Worm (Caenorhabditis elegans) whole organism, mixed stage, embryonic: ENCODE results near the gene T28H11.8.
"Not testable (repeated sequence)": the region's sequence is repeated elsewhere in the genome, so short reads cannot be mapped to it uniquely, and the experiment has no call there.

Experiments used
- blmp-1 ChIP-seq: fragments of 150-350 bp; optimal IDR thresholded peaks from 2 replicates; lab custom pipeline; 2014; ENCODE audit warnings: missing biosample characterization, missing genetic modification characterization
- ceh-83 ChIP-seq: fragments of 200-800 bp; sonication (Bioruptor generic); optimal IDR thresholded peaks from 2 replicates; lab custom pipeline; 2018; ENCODE audit warnings: mild to moderate bottlenecking, missing genetic modification characterization, missing compliant biosample characterization
- ces-1 ChIP-seq: fragments of 150-350 bp; optimal IDR thresholded peaks from 2 replicates; lab custom pipeline; 2014; ENCODE audit warnings: missing biosample characterization, missing genetic modification reagents, missing genetic modification characterization
- hlh-1 ChIP-seq: fragments of 150-350 bp; optimal IDR thresholded peaks from 2 replicates; lab custom pipeline; 2014; ENCODE audit warnings: missing biosample characterization, missing genetic modification reagents, missing genetic modification characterization
- lsy-2 ChIP-seq: fragments of 150-350 bp; optimal IDR thresholded peaks from 2 replicates; lab custom pipeline; 2014; ENCODE audit warnings: missing biosample characterization, missing genetic modification characterization
- nhr-12 ChIP-seq: fragments of 150-350 bp; optimal IDR thresholded peaks from 2 replicates; lab custom pipeline; 2014; ENCODE audit warnings: missing biosample characterization, missing genetic modification characterization
- nhr-2 ChIP-seq: fragments of 150-350 bp; optimal IDR thresholded peaks from 2 replicates; lab custom pipeline; 2014; ENCODE audit warnings: missing biosample characterization, missing genetic modification characterization
- nhr-237 ChIP-seq: fragments of 150-350 bp; optimal IDR thresholded peaks from 2 replicates; lab custom pipeline; 2014; ENCODE audit warnings: missing biosample characterization, missing genetic modification characterization
- nhr-76 ChIP-seq: sonication (generic microtip); optimal IDR thresholded peaks from 2 replicates; lab custom pipeline; 2017; ENCODE audit warnings: missing biosample characterization, missing genetic modification characterization
- pha-4 ChIP-seq: fragments of 150-350 bp; optimal IDR thresholded peaks from 2 replicates; lab custom pipeline; 2018; ENCODE audit warnings: missing biosample characterization, missing genetic modification reagents, missing genetic modification characterization
- snpc-4 ChIP-seq: fragments of 150-350 bp; optimal IDR thresholded peaks from 2 replicates; lab custom pipeline; 2014; ENCODE audit warnings: missing biosample characterization, missing genetic modification characterization
- unc-62 ChIP-seq: fragments of 150-350 bp; optimal IDR thresholded peaks from 2 replicates; lab custom pipeline; 2014; ENCODE audit warnings: missing biosample characterization, missing genetic modification reagents, missing genetic modification characterization
- ztf-11 ChIP-seq: fragments of 150-350 bp; optimal IDR thresholded peaks from 2 replicates; lab custom pipeline; 2014; ENCODE audit warnings: missing biosample characterization, missing genetic modification characterization

ce11 chrIV:5068541-5068940, 48.1 kb upstream of the T28H11.8 start, which contains the start of the genes R13H9.6 and rmd-6:
- not testable (repeated sequence) for TF ChIP-seq hlh-1 (tag; lab: Kevin White, UChicago); nhr-76 (tag; lab: Kevin White, UChicago); ces-1 (GFP tag; lab: Kevin White, UChicago); blmp-1 (tag; lab: Kevin White, UChicago); pha-4; nhr-237 (tag; lab: Kevin White, UChicago); lsy-2; ztf-11 (tag; lab: Kevin White, UChicago); snpc-4 (tag; lab: Kevin White, UChicago); nhr-12 (tag; lab: Kevin White, UChicago); nhr-2 (tag; lab: Kevin White, UChicago); ceh-83; unc-62 (GFP tag; lab: Kevin White, UChicago)
